Fruit fly (Drosophila melanogaster) whole organism, embryonic: ENCODE results near the gene nudE.
A peak's percentile ranks its signal among the peaks of the same experiment; 100 is the strongest.

ENCODE experiments used
- Ada2b ChIP-seq: fragments of 200-800 bp; sonication (Bioruptor generic); IDR thresholded peaks from 2 replicates; pipeline ENCODE4 v1.3.6; 2022; ENCODE audit warnings: missing biosample characterization, missing genetic modification characterization
- CG1024 ChIP-seq: fragments of 200-800 bp; sonication (Bioruptor generic); IDR thresholded peaks from 2 replicates; pipeline ENCODE4 v1.3.6; 2022; ENCODE audit warnings: missing biosample characterization, missing genetic modification characterization
- CG10274 ChIP-seq: fragments of 200-800 bp; sonication (Bioruptor generic); optimal IDR thresholded peaks from 3 replicates; lab custom pipeline; 2017; ENCODE audit warnings: missing biosample characterization, mild to moderate bottlenecking, missing genetic modification characterization
- CG10543 ChIP-seq: fragments of 200-800 bp; sonication (Bioruptor generic); optimal IDR thresholded peaks from 3 replicates; lab custom pipeline; 2017; ENCODE audit warnings: missing biosample characterization, mild to moderate bottlenecking, missing genetic modification characterization, moderate library complexity
- CG10565 ChIP-seq: fragments of 200-800 bp; sonication (Bioruptor generic); optimal IDR thresholded peaks from 3 replicates; lab custom pipeline; 2016; ENCODE audit warnings: missing biosample characterization, mild to moderate bottlenecking, missing genetic modification characterization
- CG12104 ChIP-seq: fragments of 200-800 bp; sonication (Bioruptor generic); optimal IDR thresholded peaks from 3 replicates; lab custom pipeline; 2016; ENCODE audit warnings: missing biosample characterization, missing genetic modification characterization
- CG12744 ChIP-seq: fragments of 200-800 bp; sonication (Bioruptor generic); optimal IDR thresholded peaks from 2 replicates; lab custom pipeline; 2016; ENCODE audit warnings: missing biosample characterization, missing genetic modification characterization
- CG13123 ChIP-seq: fragments of 200-800 bp; sonication (Bioruptor generic); optimal IDR thresholded peaks from 2 replicates; lab custom pipeline; 2016; ENCODE audit warnings: missing biosample characterization, missing genetic modification characterization
- CG13296 ChIP-seq: fragments of 200-800 bp; sonication (Bioruptor generic); optimal IDR thresholded peaks from 3 replicates; lab custom pipeline; 2018; ENCODE audit warnings: missing biosample characterization, mild to moderate bottlenecking, missing genetic modification characterization
- CG14441 ChIP-seq: fragments of 200-800 bp; sonication (Bioruptor generic); IDR thresholded peaks from 2 replicates; pipeline ENCODE4 v1.3.6; 2022; ENCODE audit warnings: missing biosample characterization, missing genetic modification characterization
- CG14667 ChIP-seq: fragments of 200-800 bp; sonication (Bioruptor generic); IDR thresholded peaks from 2 replicates; pipeline ENCODE4 v1.3.6; 2022; ENCODE audit warnings: missing biosample characterization, missing genetic modification characterization
- CG14860 ChIP-seq: fragments of 200-800 bp; sonication (Bioruptor generic); IDR thresholded peaks from 3 replicates; pipeline ENCODE4 v1.3.6; 2022; ENCODE audit warnings: missing biosample characterization, missing genetic modification characterization; ENCODE audit not compliant: partially characterized antibody
- CG15696 ChIP-seq: fragments of 200-800 bp; sonication (Bioruptor generic); optimal IDR thresholded peaks from 2 replicates; lab custom pipeline; 2019; ENCODE audit warnings: missing biosample characterization, mild to moderate bottlenecking, missing genetic modification characterization, moderate library complexity
- CG17568 ChIP-seq: fragments of 200-800 bp; sonication (Bioruptor generic); optimal IDR thresholded peaks from 2 replicates; lab custom pipeline; 2018; ENCODE audit warnings: missing biosample characterization, mild to moderate bottlenecking, missing genetic modification characterization, moderate library complexity
- CG18476 ChIP-seq: fragments of 200-800 bp; sonication (Bioruptor generic); optimal IDR thresholded peaks from 2 replicates; lab custom pipeline; 2016; ENCODE audit warnings: missing biosample characterization, mild to moderate bottlenecking, missing genetic modification characterization
- CG18764 ChIP-seq: fragments of 200-800 bp; sonication (Bioruptor generic); optimal IDR thresholded peaks from 3 replicates; lab custom pipeline; 2016; ENCODE audit warnings: missing biosample characterization, missing genetic modification characterization
- CG2678 ChIP-seq: fragments of 200-800 bp; sonication (Bioruptor generic); optimal IDR thresholded peaks from 3 replicates; lab custom pipeline; 2019; ENCODE audit warnings: missing biosample characterization, mild to moderate bottlenecking, missing genetic modification characterization, moderate library complexity
- CG3281 ChIP-seq: fragments of 200-800 bp; sonication (Bioruptor generic); optimal IDR thresholded peaks from 3 replicates; lab custom pipeline; 2017; ENCODE audit warnings: missing biosample characterization, mild to moderate bottlenecking, missing genetic modification characterization
- CG5180 ChIP-seq: fragments of 200-800 bp; sonication (Bioruptor generic); optimal IDR thresholded peaks from 3 replicates; lab custom pipeline; 2017; ENCODE audit warnings: missing biosample characterization, missing genetic modification characterization, mild to moderate bottlenecking, moderate library complexity, missing genetic modification reagents
- CG7928 ChIP-seq: fragments of 200-800 bp; sonication (Bioruptor generic); optimal IDR thresholded peaks from 2 replicates; lab custom pipeline; 2017; ENCODE audit warnings: missing biosample characterization, mild to moderate bottlenecking, missing genetic modification characterization
- CG8765 ChIP-seq: fragments of 200-800 bp; sonication (Bioruptor generic); IDR thresholded peaks from 2 replicates; pipeline ENCODE4 v1.3.6; 2022; ENCODE audit warnings: missing biosample characterization, missing genetic modification characterization
- Dbx ChIP-seq: fragments of 200-800 bp; sonication (Bioruptor generic); IDR thresholded peaks from 3 replicates; pipeline ENCODE4 v1.3.6; 2022; ENCODE audit warnings: missing biosample characterization, missing genetic modification characterization
- Ets97D ChIP-seq: fragments of 200-800 bp; sonication (Bioruptor generic); optimal IDR thresholded peaks from 3 replicates; lab custom pipeline; 2016; ENCODE audit warnings: missing biosample characterization, missing genetic modification characterization
- H2.0 ChIP-seq: fragments of 200-800 bp; sonication (Bioruptor generic); IDR thresholded peaks from 2 replicates; pipeline ENCODE4 v1.3.6; 2022; ENCODE audit warnings: missing biosample characterization, missing genetic modification characterization
- Hsf ChIP-seq: fragments of 200-800 bp; sonication (Bioruptor generic); optimal IDR thresholded peaks from 3 replicates; lab custom pipeline; 2016; ENCODE audit warnings: missing biosample characterization, missing genetic modification characterization
- MTF-1 ChIP-seq: fragments of 200-800 bp; sonication (Bioruptor generic); optimal IDR thresholded peaks from 2 replicates; lab custom pipeline; 2018; ENCODE audit warnings: missing biosample characterization, mild to moderate bottlenecking, missing genetic modification characterization, borderline replicate concordance
- Mrtf ChIP-seq: fragments of 200-800 bp; sonication (Bioruptor generic); IDR thresholded peaks from 3 replicates; pipeline ENCODE4 v1.3.6; 2022; ENCODE audit warnings: missing biosample characterization, missing genetic modification characterization
- Nf-YA ChIP-seq: fragments of 200-800 bp; sonication (Bioruptor generic); IDR thresholded peaks from 2 replicates; pipeline ENCODE4 v1.3.6; 2022; ENCODE audit warnings: missing biosample characterization, missing genetic modification characterization
- Nf-YC ChIP-seq: fragments of 200-800 bp; optimal IDR thresholded peaks from 3 replicates; lab custom pipeline; 2019; ENCODE audit warnings: missing biosample characterization, mild to moderate bottlenecking, missing genetic modification characterization, moderate library complexity
- Oaz ChIP-seq: fragments of 200-800 bp; sonication (Bioruptor generic); IDR thresholded peaks from 2 replicates; pipeline ENCODE4 v1.3.6; 2022; ENCODE audit warnings: missing biosample characterization, missing genetic modification characterization
- Six4 ChIP-seq: fragments of 200-800 bp; sonication (Bioruptor generic); optimal IDR thresholded peaks from 2 replicates; lab custom pipeline; 2016; ENCODE audit warnings: missing biosample characterization, missing genetic modification characterization
- TFAM ChIP-seq: fragments of 200-800 bp; sonication (Bioruptor generic); optimal IDR thresholded peaks from 2 replicates; lab custom pipeline; 2017; ENCODE audit warnings: missing biosample characterization, missing genetic modification characterization, inconsistent platforms
- ato ChIP-seq: fragments of 200-800 bp; sonication (Bioruptor generic); IDR thresholded peaks from 2 replicates; pipeline ENCODE4 v1.3.6; 2022; ENCODE audit warnings: missing biosample characterization, missing genetic modification characterization; ENCODE audit not compliant: partially characterized antibody
- croc ChIP-seq: fragments of 200-800 bp; sonication (Bioruptor generic); conservative IDR thresholded peaks from 3 replicates; pipeline ENCODE4 v1.3.6; 2022; ENCODE audit warnings: missing biosample characterization, missing genetic modification characterization
- crol ChIP-seq: fragments of 200-800 bp; sonication (Bioruptor generic); IDR thresholded peaks from 2 replicates; pipeline ENCODE4 v1.3.6; 2022; ENCODE audit warnings: missing biosample characterization, missing genetic modification characterization
- cwo ChIP-seq: fragments of 200-800 bp; sonication (Bioruptor generic); optimal IDR thresholded peaks from 3 replicates; lab custom pipeline; 2017; ENCODE audit warnings: missing biosample characterization, missing genetic modification characterization, mild to moderate bottlenecking, moderate library complexity, missing genetic modification reagents
- exex ChIP-seq: fragments of 200-800 bp; sonication (Bioruptor generic); optimal IDR thresholded peaks from 4 replicates; lab custom pipeline; 2018; ENCODE audit warnings: missing biosample characterization, mild to moderate bottlenecking, missing genetic modification characterization, moderate library complexity
- ftz-f1 ChIP-seq: fragments of 200-800 bp; sonication (Bioruptor generic); optimal IDR thresholded peaks from 2 replicates; lab custom pipeline; 2016; ENCODE audit warnings: missing biosample characterization, missing genetic modification characterization
- gem ChIP-seq: fragments of 200-800 bp; sonication (Bioruptor generic); optimal IDR thresholded peaks from 2 replicates; lab custom pipeline; 2019; ENCODE audit warnings: missing biosample characterization, mild to moderate bottlenecking, missing genetic modification characterization, moderate library complexity
- grau ChIP-seq: fragments of 200-800 bp; optimal IDR thresholded peaks from 3 replicates; lab custom pipeline; 2019; ENCODE audit warnings: missing biosample characterization, mild to moderate bottlenecking, missing genetic modification characterization, moderate library complexity
- hbn ChIP-seq: fragments of 200-800 bp; sonication (Bioruptor generic); IDR thresholded peaks from 2 replicates; pipeline ENCODE4 v1.3.6; 2022; ENCODE audit warnings: missing biosample characterization, missing genetic modification characterization; ENCODE audit not compliant: partially characterized antibody
- klu ChIP-seq: fragments of 200-800 bp; sonication (Bioruptor generic); IDR thresholded peaks from 2 replicates; pipeline ENCODE4 v1.3.6; 2022; ENCODE audit warnings: missing biosample characterization, missing genetic modification characterization
- lmd ChIP-seq: fragments of 200-800 bp; sonication (Bioruptor generic); IDR thresholded peaks from 2 replicates; pipeline ENCODE4 v1.3.6; 2022; ENCODE audit warnings: missing biosample characterization, missing genetic modification characterization
- maf-S ChIP-seq: fragments of 200-800 bp; sonication (Bioruptor generic); optimal IDR thresholded peaks from 2 replicates; lab custom pipeline; 2016; ENCODE audit warnings: missing biosample characterization, missing genetic modification characterization
- pfk ChIP-seq: fragments of 200-800 bp; sonication (Bioruptor generic); optimal IDR thresholded peaks from 2 replicates; lab custom pipeline; 2018; ENCODE audit warnings: missing biosample characterization, mild to moderate bottlenecking, missing genetic modification characterization, moderate library complexity
- pros ChIP-seq: fragments of 200-800 bp; sonication (Bioruptor generic); optimal IDR thresholded peaks from 3 replicates; lab custom pipeline; 2019; ENCODE audit warnings: missing biosample characterization, mild to moderate bottlenecking, missing genetic modification characterization, moderate library complexity
- sna ChIP-seq: fragments of 200-800 bp; sonication (Bioruptor generic); IDR thresholded peaks from 2 replicates; pipeline ENCODE4 v1.3.6; 2022; ENCODE audit warnings: missing biosample characterization, missing genetic modification characterization; ENCODE audit not compliant: partially characterized antibody
- tna ChIP-seq: fragments of 200-800 bp; sonication (Bioruptor generic); IDR thresholded peaks from 2 replicates; pipeline ENCODE4 v1.3.6; 2022; ENCODE audit warnings: missing biosample characterization, missing genetic modification characterization; ENCODE audit not compliant: partially characterized antibody
- zfh1 ChIP-seq: fragments of 200-800 bp; sonication (Bioruptor generic); IDR thresholded peaks from 3 replicates; pipeline ENCODE4 v1.3.6; 2022; ENCODE audit warnings: missing biosample characterization, missing genetic modification characterization

nudE gene

dm6 chr3L:9855784-9856426 lies 43.1 kb upstream of the nudE start (continued):
- peak; percentile 99 for TF ChIP-seq zfh1
- peak; percentile 95 for TF ChIP-seq H2.0 (GFP tag; lab: Robert Waterston, UW)
- peak; percentile 81 for TF ChIP-seq crol (GFP tag; lab: Robert Waterston, UW)
- TF ChIP-seq CG14441 (GFP tag; lab: Robert Waterston, UW) = peak; percentile 95
- TF ChIP-seq CG18476 (GFP tag; lab: Kevin White, UChicago) = peak; percentile 97
- TF ChIP-seq Mrtf (GFP tag; lab: Robert Waterston, UW) = peak; percentile 96
- TF ChIP-seq Ets97D (GFP tag; lab: Kevin White, UChicago) = peak; percentile 88
- TF ChIP-seq lmd (GFP tag; lab: Robert Waterston, UW) = peak; percentile 97
- no peak for TF ChIP-seq hbn (GFP tag; lab: Robert Waterston, UW)
- peak; percentile 92 for TF ChIP-seq CG13296 (GFP tag; lab: Kevin White, UChicago)
- no peak for TF ChIP-seq sna
- peak; percentile 92 for TF ChIP-seq CG5180 (GFP tag; lab: Kevin White, UChicago)
- peak; percentile 90 for TF ChIP-seq Oaz
- peak; percentile 97 for TF ChIP-seq Six4 (GFP tag; lab: Kevin White, UChicago)
- peak; percentile 90 for TF ChIP-seq cwo (GFP tag; lab: Kevin White, UChicago)
- TF ChIP-seq ato (GFP tag; lab: Robert Waterston, UW) = no peak
- TF ChIP-seq CG15696 (tag; lab: Kevin White, UChicago) = peak; percentile 99
- TF ChIP-seq CG2678 (tag; lab: Kevin White, UChicago) = peak; percentile 97
- TF ChIP-seq CG13123 = peak; percentile 94
- TF ChIP-seq exex (tag; lab: Kevin White, UChicago) = peak; percentile 47
- peak; percentile 38 for TF ChIP-seq ftz-f1 (GFP tag; lab: Kevin White, UChicago)
- TF ChIP-seq TFAM (GFP tag; lab: Kevin White, UChicago) = peak; percentile 94
- no peak for TF ChIP-seq tna (GFP tag; lab: Robert Waterston, UW)
- peak; percentile 94 for TF ChIP-seq CG12744 (GFP tag; lab: Kevin White, UChicago)
- peak; percentile 89 for TF ChIP-seq CG10543 (GFP tag; lab: Kevin White, UChicago)
- peak; percentile 94 for TF ChIP-seq Ada2b (GFP tag; lab: Robert Waterston, UW)
- TF ChIP-seq CG17568 (GFP tag; lab: Kevin White, UChicago) = peak; percentile 90
- TF ChIP-seq pfk = peak; percentile 45
- no peak for TF ChIP-seq CG14860
- peak; percentile 93 for TF ChIP-seq CG1024 (GFP tag; lab: Robert Waterston, UW)
- peak; percentile 87 for TF ChIP-seq pros (GFP tag; lab: Kevin White, UChicago)
- peak; percentile 96 for TF ChIP-seq MTF-1 (GFP tag; lab: Kevin White, UChicago)
- peak; percentile 94 for TF ChIP-seq grau
- TF ChIP-seq maf-S (GFP tag; lab: Kevin White, UChicago) = peak; percentile 95
- TF ChIP-seq gem (tag; lab: Kevin White, UChicago) = peak; percentile 98
- TF ChIP-seq CG3281 (GFP tag; lab: Kevin White, UChicago) = peak; percentile 93
- peak; percentile 95 for TF ChIP-seq CG18764 (GFP tag; lab: Kevin White, UChicago)
- TF ChIP-seq Hsf (GFP tag; lab: Kevin White, UChicago) = peak; percentile 97
- TF ChIP-seq Nf-YA (GFP tag; lab: Robert Waterston, UW) = peak; percentile 93
- peak; percentile 95 for TF ChIP-seq CG12104
- TF ChIP-seq CG14667 = peak; percentile 96
- TF ChIP-seq CG10274 (GFP tag; lab: Kevin White, UChicago) = peak; percentile 100
- TF ChIP-seq CG7928 (GFP tag; lab: Kevin White, UChicago) = peak; percentile 71
- TF ChIP-seq CG8765 = peak; percentile 98
- peak; percentile 96 for TF ChIP-seq CG10565 (GFP tag; lab: Kevin White, UChicago)
- TF ChIP-seq klu (GFP tag; lab: Robert Waterston, UW) = peak; percentile 90
- peak; percentile 81 for TF ChIP-seq Dbx (GFP tag; lab: Robert Waterston, UW)
- peak; percentile 99 for TF ChIP-seq croc (GFP tag; lab: Robert Waterston, UW)
- TF ChIP-seq Nf-YC (tag; lab: Kevin White, UChicago) = peak; percentile 76
